Worm (Caenorhabditis elegans) whole organism, L3 larva: Measurements from ENCODE around the gene srw-69.
"Not testable (repeated sequence)": the region's sequence is repeated elsewhere in the genome, so short reads cannot be mapped to it uniquely, and the experiment has no call there.

Source experiments
- aly-2 ChIP-seq: fragments of 150-350 bp; optimal IDR thresholded peaks from 2 replicates; lab custom pipeline; 2014; ENCODE audit warnings: missing biosample characterization, missing genetic modification characterization
- ceh-28 ChIP-seq: fragments of 150-350 bp; optimal IDR thresholded peaks from 2 replicates; lab custom pipeline; 2014; ENCODE audit warnings: missing biosample characterization, missing genetic modification reagents, missing genetic modification characterization
- ceh-82 ChIP-seq: fragments of 150-350 bp; optimal IDR thresholded peaks from 2 replicates; lab custom pipeline; 2014; ENCODE audit warnings: missing biosample characterization, missing genetic modification characterization
- daf-12 ChIP-seq: fragments of 150-350 bp; optimal IDR thresholded peaks from 2 replicates; lab custom pipeline; 2014; ENCODE audit warnings: missing biosample characterization, missing genetic modification reagents, missing genetic modification characterization
- egl-5 ChIP-seq: fragments of 150-350 bp; optimal IDR thresholded peaks from 2 replicates; lab custom pipeline; 2017; ENCODE audit warnings: missing biosample characterization, missing genetic modification reagents, missing genetic modification characterization, inconsistent platforms
- elt-2 ChIP-seq: sonication (generic microtip); optimal IDR thresholded peaks from 2 replicates; lab custom pipeline; 2016; ENCODE audit warnings: missing genetic modification reagents, mild to moderate bottlenecking, missing genetic modification characterization, missing compliant biosample characterization
- elt-3 ChIP-seq, 3 experiments: fragments of 150-350 bp in 1 of 3; sonication (generic microtip) in 2 of 3; optimal IDR thresholded peaks; 2 replicates in 2 of 3; 4 replicates in 1 of 3; lab custom pipeline; 2014 to 2017; ENCODE audit warnings: missing biosample characterization in 3 of 3, missing genetic modification characterization in 3 of 3
- eor-1 ChIP-seq, 2 experiments: fragments of 150-350 bp; optimal IDR thresholded peaks; 2 replicates each; lab custom pipeline; 2014 to 2018; ENCODE audit warnings: missing biosample characterization in 2 of 2, missing genetic modification characterization in 2 of 2
- fkh-10 ChIP-seq: sonication (generic microtip); optimal IDR thresholded peaks from 2 replicates; lab custom pipeline; 2017; ENCODE audit warnings: missing biosample characterization, missing genetic modification reagents, missing genetic modification characterization
- fos-1 ChIP-seq: fragments of 150-350 bp; optimal IDR thresholded peaks from 2 replicates; lab custom pipeline; 2014; ENCODE audit warnings: missing biosample characterization, missing genetic modification characterization
- hmg-11 ChIP-seq: sonication (generic microtip); optimal IDR thresholded peaks from 2 replicates; lab custom pipeline; 2016; ENCODE audit warnings: missing genetic modification characterization, missing compliant biosample characterization
- lin-15B ChIP-seq: fragments of 150-350 bp; optimal IDR thresholded peaks from 2 replicates; lab custom pipeline; 2014; ENCODE audit warnings: missing biosample characterization, missing genetic modification characterization
- lsy-12 ChIP-seq: sonication (generic microtip); optimal IDR thresholded peaks from 2 replicates; lab custom pipeline; 2016; ENCODE audit warnings: mild to moderate bottlenecking, missing genetic modification characterization, missing compliant biosample characterization
- mdl-1 ChIP-seq: fragments of 150-350 bp; optimal IDR thresholded peaks from 2 replicates; lab custom pipeline; 2014; ENCODE audit warnings: missing biosample characterization, missing genetic modification characterization
- mml-1 ChIP-seq: fragments of 150-350 bp; sonication (generic microtip); optimal IDR thresholded peaks from 3 replicates; lab custom pipeline; 2014; ENCODE audit warnings: missing biosample characterization, missing genetic modification characterization
- nfya-1 ChIP-seq: sonication (generic microtip); optimal IDR thresholded peaks from 2 replicates; lab custom pipeline; 2017; ENCODE audit warnings: missing genetic modification characterization, mild to moderate bottlenecking, missing compliant biosample characterization, antibody characterized with exemption, moderate library complexity; ENCODE audit not compliant: insufficient read depth
- nhr-11 ChIP-seq: fragments of 150-350 bp; optimal IDR thresholded peaks from 2 replicates; lab custom pipeline; 2014; ENCODE audit warnings: missing biosample characterization, missing genetic modification characterization
- nhr-23 ChIP-seq: fragments of 150-350 bp; optimal IDR thresholded peaks from 2 replicates; lab custom pipeline; 2014; ENCODE audit warnings: missing biosample characterization, missing genetic modification reagents, missing genetic modification characterization
- nhr-237 ChIP-seq: fragments of 150-350 bp; optimal IDR thresholded peaks from 2 replicates; lab custom pipeline; 2014; ENCODE audit warnings: missing biosample characterization, missing genetic modification characterization
- nhr-25 ChIP-seq: sonication (generic microtip); optimal IDR thresholded peaks from 2 replicates; lab custom pipeline; 2017; ENCODE audit warnings: missing biosample characterization, missing genetic modification characterization
- nhr-28 ChIP-seq: fragments of 150-350 bp; optimal IDR thresholded peaks from 2 replicates; lab custom pipeline; 2014; ENCODE audit warnings: missing biosample characterization, missing genetic modification characterization
- nhr-43 ChIP-seq: sonication (generic microtip); optimal IDR thresholded peaks from 2 replicates; lab custom pipeline; 2016; ENCODE audit warnings: mild to moderate bottlenecking, missing genetic modification characterization, missing compliant biosample characterization; ENCODE audit not compliant: poor library complexity, severe bottlenecking
- nhr-67 ChIP-seq: fragments of 150-350 bp; optimal IDR thresholded peaks from 2 replicates; lab custom pipeline; 2014; ENCODE audit warnings: missing biosample characterization, missing genetic modification characterization
- nhr-76 ChIP-seq: fragments of 150-350 bp; sonication (generic microtip); optimal IDR thresholded peaks from 5 replicates; lab custom pipeline; 2014; ENCODE audit warnings: missing biosample characterization, missing genetic modification characterization
- nhr-77 ChIP-seq: fragments of 150-350 bp; optimal IDR thresholded peaks from 2 replicates; lab custom pipeline; 2014; ENCODE audit warnings: missing biosample characterization, missing genetic modification characterization
- pha-4 ChIP-seq: fragments of 150-350 bp; optimal IDR thresholded peaks from 2 replicates; lab custom pipeline; 2014; ENCODE audit warnings: missing biosample characterization, missing genetic modification reagents, missing genetic modification characterization
- pqm-1 ChIP-seq: fragments of 150-350 bp; optimal IDR thresholded peaks from 2 replicates; lab custom pipeline; 2017; ENCODE audit warnings: missing biosample characterization, missing genetic modification characterization, inconsistent platforms
- sea-2 ChIP-seq: fragments of 150-350 bp; sonication (generic microtip); optimal IDR thresholded peaks from 4 replicates; lab custom pipeline; 2014; ENCODE audit warnings: missing biosample characterization, missing genetic modification reagents, missing genetic modification characterization
- skn-1 ChIP-seq: fragments of 150-350 bp; optimal IDR thresholded peaks from 2 replicates; lab custom pipeline; 2014; ENCODE audit warnings: missing biosample characterization, missing genetic modification characterization
- snpc-4 ChIP-seq: fragments of 150-350 bp; optimal IDR thresholded peaks from 2 replicates; lab custom pipeline; 2014; ENCODE audit warnings: missing biosample characterization, missing genetic modification characterization
- tbx-2 ChIP-seq: sonication (generic microtip); optimal IDR thresholded peaks from 2 replicates; lab custom pipeline; 2016; ENCODE audit warnings: mild to moderate bottlenecking, missing genetic modification characterization, missing compliant biosample characterization
- unc-39 ChIP-seq: sonication (generic microtip); optimal IDR thresholded peaks from 4 replicates; lab custom pipeline; 2017; ENCODE audit warnings: missing biosample characterization, missing genetic modification characterization
- unc-62 ChIP-seq: fragments of 150-350 bp; sonication (generic microtip); optimal IDR thresholded peaks from 4 replicates; lab custom pipeline; 2014; ENCODE audit warnings: missing biosample characterization, missing genetic modification reagents, missing genetic modification characterization
- ztf-11 ChIP-seq: fragments of 150-350 bp; optimal IDR thresholded peaks from 2 replicates; lab custom pipeline; 2014; ENCODE audit warnings: missing biosample characterization, missing genetic modification characterization
- ztf-4 ChIP-seq: fragments of 150-350 bp; optimal IDR thresholded peaks from 2 replicates; lab custom pipeline; 2014; ENCODE audit warnings: missing biosample characterization, missing genetic modification characterization

Gene srw-69

ce11 chrV:7451421-7451820 is 22.6 kb upstream of the srw-69 start, which contains the start of gene try-11:
try-11 (plus strand) TSS chrV:7451721.
- TF ChIP-seq egl-5 (tag; lab: Kevin White, UChicago) (no peak), sea-2 (GFP tag; lab: Kevin White, UChicago) (no peak), ztf-4 (tag; lab: Kevin White, UChicago) (no peak), lsy-12 (tag; lab: Kevin White, UChicago) (no peak), ceh-82 (no peak), hmg-11 (tag; lab: Kevin White, UChicago) (no peak), ztf-11 (no peak), nhr-43 (no peak), lin-15B (tag; lab: Kevin White, UChicago) (no peak), nhr-237 (tag; lab: Kevin White, UChicago) (no peak), fos-1 (tag; lab: Kevin White, UChicago) (no peak), nhr-23 (tag; lab: Kevin White, UChicago) (no peak), daf-12 (tag; lab: Kevin White, UChicago) (no peak), elt-3 (tag; optimal IDR thresholded peaks at IDR 0.05; lab: Kevin White, UChicago) (no peak)

- TF ChIP-seq nhr-67 (tag; lab: Kevin White, UChicago): no peak
- TF ChIP-seq nhr-23 (tag; lab: Kevin White, UChicago): no peak
- no peak for TF ChIP-seq ceh-28 (tag; lab: Kevin White, UChicago)
- no peak for TF ChIP-seq nhr-28 (tag; lab: Kevin White, UChicago)
- TF ChIP-seq pha-4 (tag; lab: Kevin White, UChicago): no peak
- no peak for TF ChIP-seq daf-12 (tag; lab: Kevin White, UChicago)
- TF ChIP-seq nhr-77 (tag; lab: Kevin White, UChicago): no peak
- no peak for TF ChIP-seq sea-2 (GFP tag; lab: Kevin White, UChicago)
- no peak for TF ChIP-seq ztf-11
- TF ChIP-seq nfya-1: no peak
- TF ChIP-seq nhr-76 (tag; lab: Kevin White, UChicago): no peak
- TF ChIP-seq ceh-82: no peak
- no peak for TF ChIP-seq lin-15B (tag; lab: Kevin White, UChicago)
- TF ChIP-seq eor-1 (tag; optimal IDR thresholded peaks at IDR 0.05; lab: Kevin White, UChicago): no peak
- TF ChIP-seq snpc-4 (tag; lab: Kevin White, UChicago): no peak
- no peak for TF ChIP-seq nhr-25
- TF ChIP-seq nhr-237 (tag; lab: Kevin White, UChicago): no peak
Measured at ce11 chrV:7449303-7449827, 20.6 kb upstream of the srw-69 start, which contains the start of gene try-12. try-12 (plus strand) TSS chrV:7449353.

ce11 chrV:7446965-7447364 is 18.2 kb upstream of the srw-69 start, which contains the start of gene F25E5.5:
F25E5.5 (plus strand) TSS chrV:7447265.
- no peak for TF ChIP-seq snpc-4 (tag; lab: Kevin White, UChicago)
- no peak for TF ChIP-seq nhr-23 (tag; lab: Kevin White, UChicago)
- no peak for TF ChIP-seq aly-2 (tag; lab: Kevin White, UChicago)
- TF ChIP-seq nhr-76 (tag; lab: Kevin White, UChicago): no peak
- no peak for TF ChIP-seq nhr-11 (tag; lab: Kevin White, UChicago)
- TF ChIP-seq tbx-2 (tag; lab: Kevin White, UChicago): no peak
- TF ChIP-seq mml-1 (tag; lab: Kevin White, UChicago): no peak
- TF ChIP-seq, all 47 proteins: peak for 0

- not testable (repeated sequence) for TF ChIP-seq nhr-67 (tag; lab: Kevin White, UChicago); mml-1 (tag; lab: Kevin White, UChicago); unc-62
Measured at ce11 chrV:7444331-7444730, 15.6 kb upstream of the srw-69 start, which contains the start of gene nhr-141. nhr-141 (plus strand) TSS chrV:7444661.

ce11 chrV:7439807-7440206 is 11.0 kb upstream of the srw-69 start, which contains the start of gene try-13:
try-13 (plus strand) TSS chrV:7440107.
- TF ChIP-seq aly-2 (tag; lab: Kevin White, UChicago) (no peak), hmg-11 (tag; lab: Kevin White, UChicago) (no peak), mml-1 (tag; lab: Kevin White, UChicago) (no peak), lsy-12 (tag; lab: Kevin White, UChicago) (no peak)
- TF ChIP-seq, all 47 proteins: peak for 0

DNA sequence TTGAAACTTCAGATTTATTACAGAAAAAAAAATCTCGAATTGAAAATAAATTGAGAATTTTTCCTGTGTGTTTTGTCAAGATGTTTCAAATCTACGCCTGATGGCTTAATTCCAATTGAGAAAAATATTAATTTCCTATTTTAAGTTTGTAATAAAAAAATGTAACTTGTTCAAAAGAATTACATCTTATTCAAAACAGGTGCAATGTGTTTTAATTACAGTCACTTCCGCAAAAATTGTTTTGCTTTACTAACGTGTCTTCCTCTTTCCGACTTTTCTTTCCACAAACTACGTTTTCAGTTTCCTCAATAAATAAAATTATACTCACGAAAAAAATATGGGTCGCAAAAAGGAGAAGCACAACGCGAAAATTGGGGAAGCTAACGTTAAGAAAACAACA is 9.2 kb upstream of the srw-69 start, which contains the start of gene F25E5.16:
TSS of gene F25E5.16 (plus strand) at position 301 of the 400 bp plus-strand sequence.
- TF ChIP-seq daf-12 (tag; lab: Kevin White, UChicago): no peak
- no peak for TF ChIP-seq unc-39 (tag; lab: Kevin White, UChicago)
- no peak for TF ChIP-seq fkh-10 (GFP tag; lab: Kevin White, UChicago)
- TF ChIP-seq mdl-1 (tag; lab: Kevin White, UChicago): no peak
- TF ChIP-seq ceh-28 (tag; lab: Kevin White, UChicago): no peak
- no peak for TF ChIP-seq elt-2
- TF ChIP-seq mml-1 (tag; lab: Kevin White, UChicago): no peak
- no peak for TF ChIP-seq skn-1 (tag; lab: Kevin White, UChicago)
- TF ChIP-seq pqm-1 (tag; lab: Kevin White, UChicago): no peak
- TF ChIP-seq ztf-11: no peak
- TF ChIP-seq, all 47 proteins: peak for 0
